Fruit fly (Drosophila melanogaster) whole organism, pupa: ENCODE data around the gene fzy.

Experiments
- CG10348 ChIP-seq: fragments of 200-800 bp; sonication (Bioruptor generic); IDR thresholded peaks from 2 replicates; pipeline ENCODE4 v1.3.6; 2022; ENCODE audit warnings: missing biosample characterization, missing genetic modification characterization
- CG13204 ChIP-seq: fragments of 200-800 bp; sonication (Bioruptor generic); optimal IDR thresholded peaks from 2 replicates; lab custom pipeline; 2018; ENCODE audit warnings: missing biosample characterization, mild to moderate bottlenecking, missing genetic modification characterization, moderate library complexity
- CG15710 ChIP-seq: fragments of 200-800 bp; sonication (Bioruptor generic); optimal IDR thresholded peaks from 2 replicates; lab custom pipeline; 2018; ENCODE audit warnings: missing biosample characterization, mild to moderate bottlenecking, missing genetic modification characterization, moderate library complexity
- CG32121 ChIP-seq: fragments of 200-800 bp; sonication (Bioruptor generic); IDR thresholded peaks from 2 replicates; pipeline ENCODE4 v1.3.6; 2022; ENCODE audit warnings: missing biosample characterization, missing genetic modification characterization
- CG9948 ChIP-seq: fragments of 200-800 bp; sonication (Bioruptor generic); optimal IDR thresholded peaks from 2 replicates; lab custom pipeline; 2018; ENCODE audit warnings: missing biosample characterization, mild to moderate bottlenecking, missing genetic modification characterization, moderate library complexity
- Ets98B ChIP-seq: fragments of 200-800 bp; sonication (Bioruptor generic); IDR thresholded peaks from 2 replicates; pipeline ENCODE4 v1.3.6; 2022; ENCODE audit warnings: missing biosample characterization, missing genetic modification characterization
- Pif1A ChIP-seq: fragments of 200-800 bp; sonication (Bioruptor generic); optimal IDR thresholded peaks from 3 replicates; lab custom pipeline; 2016; ENCODE audit warnings: missing biosample characterization, missing genetic modification characterization
- gl ChIP-seq: fragments of 200-800 bp; sonication (Bioruptor generic); optimal IDR thresholded peaks from 2 replicates; lab custom pipeline; 2018; ENCODE audit warnings: missing biosample characterization, mild to moderate bottlenecking, missing genetic modification characterization

DNA sequence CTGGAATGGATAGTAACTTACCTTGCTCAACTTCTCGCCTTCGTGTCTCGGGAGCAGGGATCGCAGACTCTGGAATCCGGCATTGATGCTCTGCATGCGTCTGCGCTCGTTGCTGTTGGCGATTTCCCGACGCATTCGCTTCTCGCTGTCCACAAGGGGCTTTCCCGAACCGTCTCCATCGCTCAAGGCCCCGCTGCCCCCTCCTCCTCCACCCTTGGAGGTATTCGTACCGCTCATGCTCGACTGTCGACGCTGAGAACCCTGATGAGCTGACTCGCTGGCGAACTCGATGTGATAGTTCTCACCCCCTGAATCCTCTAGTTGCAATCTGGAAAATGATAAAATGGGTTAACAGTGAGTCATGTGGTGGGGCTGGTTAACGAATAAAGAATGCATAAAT lies 31.9 kb upstream of the fzy start:
- TF ChIP-seq CG15710 (tag; lab: Kevin White, UChicago) (no peak), CG9948 (no peak), Ets98B (GFP tag; lab: Robert Waterston, UW) (no peak), CG10348 (GFP tag; lab: Robert Waterston, UW) (no peak), gl (tag; lab: Kevin White, UChicago) (no peak), Pif1A (GFP tag; lab: Kevin White, UChicago) (no peak), CG32121 (GFP tag; lab: Robert Waterston, UW) (no peak), CG13204 (GFP tag; lab: Kevin White, UChicago) (peak; percentile 80)
